Worm (Caenorhabditis elegans): ENCODE measurements around the gene grd-1.

Gene grd-1

DNA sequence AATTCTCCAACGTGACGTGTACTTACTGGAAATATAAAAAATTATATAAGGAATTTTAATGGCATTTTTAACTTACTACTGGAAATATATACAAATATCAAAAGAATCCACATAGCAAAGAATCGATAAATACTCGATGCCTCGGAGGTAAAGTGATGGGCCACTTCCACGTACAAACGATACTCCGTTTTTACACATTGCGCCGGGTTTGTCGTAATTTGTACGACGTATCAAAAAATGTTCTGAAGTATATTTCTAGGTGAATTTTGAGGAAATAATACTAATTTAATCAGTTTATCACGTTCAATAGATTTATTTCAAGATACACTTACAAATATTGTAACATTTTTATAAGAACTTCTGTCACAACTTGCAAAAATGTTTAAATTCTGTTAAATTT lies 11.6 kb downstream of the grd-1 start, which contains the start of gene R08B4.3:
Gene R08B4.3, minus strand, starts transcription at position 198 of the 400 bp plus-strand sequence.
- TF ChIP-seq fkh-4 (tag; optimal IDR thresholded peaks at IDR 0.05; ENCODE audit: borderline replicate concordance) (no peak), sox-4 (tag; optimal IDR thresholded peaks at IDR 0.05) (no peak), mef-2 (tag; optimal IDR thresholded peaks at IDR 0.05) (no peak), swsn-7 (tag; optimal IDR thresholded peaks at IDR 0.05) (no peak), nhr-85 (tag) (no peak), egl-13 (tag; optimal IDR thresholded peaks at IDR 0.05) (no peak), nhr-77 (tag; optimal IDR thresholded peaks at IDR 0.05) (no peak), fos-1 (tag; optimal IDR thresholded peaks at IDR 0.05) (no peak), unc-86 (tag; optimal IDR thresholded peaks at IDR 0.05) (no peak), hlh-4 (tag; optimal IDR thresholded peaks at IDR 0.05) (no peak), hpl-2 (GFP tag; optimal IDR thresholded peaks at IDR 0.05) (no peak), ceh-82 (tag; optimal IDR thresholded peaks at IDR 0.05) (no peak), ceh-90 (tag; optimal IDR thresholded peaks at IDR 0.05) (no peak), lin-39 (tag; optimal IDR thresholded peaks at IDR 0.05) (no peak), fkh-10 (GFP tag; optimal IDR thresholded peaks at IDR 0.05) (no peak)

DNA sequence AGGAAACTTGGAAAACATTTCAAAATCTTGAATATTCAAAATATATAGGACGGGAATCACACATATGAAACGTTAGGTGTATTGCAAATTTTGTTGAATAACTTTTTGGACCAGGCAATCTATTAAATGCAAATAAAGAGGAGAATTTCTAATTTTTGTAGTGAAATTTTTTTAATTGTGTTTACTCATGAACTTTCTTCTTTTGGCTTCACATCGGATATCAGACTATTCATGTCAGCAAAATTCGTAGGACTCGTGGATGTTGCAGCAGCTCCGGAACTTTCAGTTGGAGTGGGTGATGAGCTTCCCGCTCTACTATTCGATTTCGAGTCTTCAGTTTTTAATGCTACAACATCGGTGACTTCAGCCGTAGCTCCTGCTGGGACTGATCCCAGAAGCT lies 13.2 kb downstream of the grd-1 start:
- TF ChIP-seq alr-1 (tag; optimal IDR thresholded peaks at IDR 0.05; ENCODE audit: borderline replicate concordance) (peak; percentile 72), swsn-7 (tag; optimal IDR thresholded peaks at IDR 0.05) (no peak)

DNA sequence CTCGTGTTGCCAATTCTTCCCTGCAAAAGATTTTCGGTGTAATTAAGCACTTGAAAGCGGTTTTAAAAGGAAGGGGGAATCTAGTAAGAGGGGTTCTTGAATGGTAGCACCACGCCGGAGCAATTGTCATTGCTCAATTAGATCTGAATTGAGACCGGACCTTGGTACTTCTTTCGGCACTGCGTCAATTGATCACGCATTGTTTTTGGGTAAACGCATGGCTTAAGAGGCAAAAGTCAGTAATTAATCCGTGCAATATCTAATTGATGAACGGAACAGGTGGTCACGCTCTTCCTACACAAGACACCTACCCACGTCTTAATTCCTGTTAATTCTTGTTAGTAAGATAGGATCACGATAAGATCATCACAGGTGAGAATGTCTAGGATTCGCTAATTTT lies 14.8 kb downstream of the grd-1 start:
- TF ChIP-seq zip-4 (GFP tag; optimal IDR thresholded peaks at IDR 0.05) (no peak), ceh-88 (GFP tag; IDR thresholded peaks at IDR 0.05) (no peak), alr-1 (tag; optimal IDR thresholded peaks at IDR 0.05; ENCODE audit: borderline replicate concordance) (peak; percentile 98), fkh-10 (GFP tag; optimal IDR thresholded peaks at IDR 0.05) (peak; percentile 15), efl-1 (optimal IDR thresholded peaks at IDR 0.05) (no peak), efl-1 (GFP tag; optimal IDR thresholded peaks at IDR 0.05 in 1 of 2) (peak in 1 of 2 experiments; percentile 28), xbp-1 (tag; optimal IDR thresholded peaks at IDR 0.05) (no peak)

DNA sequence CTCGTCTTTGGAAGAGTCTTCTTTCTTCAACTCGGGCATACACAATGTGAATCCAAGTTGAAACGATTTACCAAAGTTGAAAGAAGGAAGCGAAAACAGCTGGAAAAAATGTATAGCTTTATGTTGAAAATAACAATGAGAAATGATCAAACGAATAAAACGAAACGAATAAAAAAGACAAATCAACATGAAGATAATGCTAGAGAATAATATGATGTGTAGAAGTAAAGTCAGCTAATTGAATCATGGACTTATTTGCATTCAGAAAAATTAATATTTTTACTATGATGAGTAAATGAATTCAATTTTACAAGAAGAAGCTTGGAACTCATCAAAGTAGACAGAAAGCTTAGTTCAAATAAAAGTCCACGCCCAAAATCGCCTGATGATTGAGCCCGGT lies 16.3 kb downstream of the grd-1 start, which contains the start of gene alr-1:
Gene alr-1, minus strand, starts transcription at position 101 of the 400 bp plus-strand sequence.
- no peak for TF ChIP-seq lin-15B (tag; optimal IDR thresholded peaks at IDR 0.05)
- TF ChIP-seq skn-1 (tag; optimal IDR thresholded peaks at IDR 0.05): no peak
- TF ChIP-seq nhr-84 (tag; optimal IDR thresholded peaks at IDR 0.05): no peak
- no peak for TF ChIP-seq lin-35 (GFP tag; optimal IDR thresholded peaks at IDR 0.05)
- TF ChIP-seq tlp-1 (tag; optimal IDR thresholded peaks at IDR 0.05): no peak
- TF ChIP-seq efl-1 (optimal IDR thresholded peaks at IDR 0.05): no peak
- TF ChIP-seq efl-1 (GFP tag; optimal IDR thresholded peaks at IDR 0.05 in 1 of 2): no peak
- no peak for TF ChIP-seq swsn-7 (tag; optimal IDR thresholded peaks at IDR 0.05)
- no peak for TF ChIP-seq rnt-1 (tag; optimal IDR thresholded peaks at IDR 0.05)
- TF ChIP-seq fkh-8 (tag; optimal IDR thresholded peaks at IDR 0.05): no peak
- TF ChIP-seq unc-62 (GFP tag; optimal IDR thresholded peaks at IDR 0.05): no peak
- TF ChIP-seq Y116A8C.19 (tag; optimal IDR thresholded peaks at IDR 0.05; ENCODE audit: borderline replicate concordance): no peak
- TF ChIP-seq hlh-4 (tag; optimal IDR thresholded peaks at IDR 0.05): no peak
- TF ChIP-seq dpl-1 (GFP tag; optimal IDR thresholded peaks at IDR 0.05): no peak
- no peak for TF ChIP-seq lir-3 (tag; optimal IDR thresholded peaks at IDR 0.05; ENCODE audit: poor library complexity)
- no peak for TF ChIP-seq vab-15 (tag; optimal IDR thresholded peaks at IDR 0.05)
- TF ChIP-seq unc-98 (GFP tag; IDR thresholded peaks at IDR 0.05): no peak
- TF ChIP-seq alr-1 (tag; optimal IDR thresholded peaks at IDR 0.05; ENCODE audit: borderline replicate concordance): no peak

DNA sequence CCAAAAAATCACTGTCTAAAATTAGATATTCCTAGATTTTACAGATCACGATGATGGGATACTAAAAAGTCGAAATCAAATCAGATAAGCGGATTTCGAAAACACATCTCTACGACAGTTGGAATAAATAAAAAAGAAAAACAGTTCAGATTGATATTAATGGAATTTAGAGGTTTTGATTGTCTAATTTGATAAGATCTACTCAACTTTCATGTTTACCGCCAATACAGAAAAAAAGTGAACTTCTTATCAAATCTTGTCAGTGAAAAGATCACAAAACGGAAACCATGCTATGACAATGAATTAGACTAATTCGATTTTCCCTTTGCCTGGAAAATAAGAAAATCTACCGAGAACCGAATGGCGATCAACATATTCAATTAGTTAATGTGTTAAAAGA lies 17.0 kb downstream of the grd-1 start:
- TF ChIP-seq lin-14 (GFP tag; optimal IDR thresholded peaks at IDR 0.05): peak; percentile 27
- TF ChIP-seq elt-3 (tag; optimal IDR thresholded peaks at IDR 0.05): peak in 2 of 6 experiments; percentile 15 to 84
- peak; percentile 72 for TF ChIP-seq blmp-1 (tag; optimal IDR thresholded peaks at IDR 0.05)
- peak; percentile 66 for TF ChIP-seq nhr-85 (tag)
- TF ChIP-seq skn-1 (tag; optimal IDR thresholded peaks at IDR 0.05): no peak

Data from whole organism, L1 larva.